Worm (Caenorhabditis elegans): ENCODE measurements around the gene gly-1.

DNA sequence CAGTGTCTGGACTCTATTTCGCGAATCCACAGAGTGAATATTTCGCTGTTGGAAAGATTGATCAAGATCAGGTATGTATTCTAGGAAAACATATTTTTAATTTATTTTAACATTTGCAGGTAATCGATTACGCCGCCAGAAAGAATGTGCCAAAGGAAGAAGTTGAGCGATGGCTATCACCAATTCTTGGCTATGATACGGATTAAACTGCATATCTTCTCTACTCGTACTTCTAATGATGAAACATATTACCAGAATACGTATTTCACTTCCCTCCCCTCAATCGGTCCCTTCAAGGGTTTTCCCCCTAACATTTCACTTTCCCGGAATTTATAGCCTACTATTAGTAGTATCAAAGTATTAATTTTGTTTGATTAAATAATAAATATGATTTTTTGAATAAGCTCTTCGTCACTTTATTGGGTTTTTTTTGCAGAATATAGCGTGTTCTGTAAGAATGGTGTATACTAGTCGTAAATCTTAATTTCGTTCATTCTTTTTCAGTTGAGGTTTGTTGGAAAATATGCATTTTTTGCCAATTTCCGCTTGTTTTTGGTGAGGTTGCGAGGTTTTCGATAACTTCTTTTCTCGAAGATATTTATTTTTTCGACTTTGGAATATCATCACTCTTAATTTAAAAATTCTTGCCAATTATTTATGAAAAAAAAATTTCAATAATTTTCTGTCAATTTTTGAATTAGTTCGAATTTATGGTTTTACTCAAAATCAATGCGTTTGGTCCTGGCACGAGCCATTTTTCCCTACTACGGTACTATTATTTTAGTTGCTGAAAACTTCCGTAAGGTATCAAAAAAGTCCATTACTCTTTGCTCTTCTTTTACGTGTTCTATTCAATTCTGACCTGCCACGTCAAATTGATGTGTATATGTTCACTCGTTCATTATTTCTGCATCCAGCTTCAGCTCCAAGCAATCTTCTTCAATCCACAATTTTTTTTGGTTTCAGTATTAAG lies 29.0 kb upstream of the gly-1 start:
- TF ChIP-seq him-1 (tag; optimal IDR thresholded peaks at IDR 0.05) (no peak), W03F9.2 (tag; optimal IDR thresholded peaks at IDR 0.05) (no peak)
